Worm (Caenorhabditis elegans): ENCODE measurements around the gene Y39H10B.3.

DNA sequence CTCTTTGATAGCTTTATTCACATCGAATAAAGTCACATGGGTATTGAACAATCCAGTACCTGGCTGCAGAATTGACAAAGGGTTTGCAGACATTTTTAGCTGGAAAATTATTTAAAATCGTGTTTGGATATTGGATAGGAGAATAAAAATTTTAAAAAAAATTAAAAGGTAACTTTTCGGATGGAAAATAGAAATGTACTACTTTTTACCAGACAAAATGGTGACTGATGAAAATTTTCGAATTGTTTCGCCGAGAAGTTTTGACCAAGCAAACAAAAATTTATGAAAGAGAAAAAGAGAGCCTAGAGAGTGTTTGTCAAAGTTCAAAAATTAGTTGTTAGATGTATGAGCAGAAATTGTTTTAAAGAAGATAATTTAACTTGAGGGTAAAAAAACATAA lies 22.7 kb upstream of the Y39H10B.3 start, which contains the start of gene F59B1.10:
- TF ChIP-seq ztf-11 (tag; optimal IDR thresholded peaks at IDR 0.05): no peak
- TF ChIP-seq spr-1 (tag; optimal IDR thresholded peaks at IDR 0.05): no peak
- TF ChIP-seq fos-1 (tag; optimal IDR thresholded peaks at IDR 0.05): no peak
- no peak for TF ChIP-seq vab-7 (GFP tag; IDR thresholded peaks at IDR 0.05)
- TF ChIP-seq ces-1 (GFP tag; optimal IDR thresholded peaks at IDR 0.05): no peak
- TF ChIP-seq arid-1 (GFP tag; conservative IDR thresholded peaks at IDR 0.05): no peak
- TF ChIP-seq aly-2 (tag; optimal IDR thresholded peaks at IDR 0.05): no peak
- TF ChIP-seq php-3 (GFP tag; IDR thresholded peaks at IDR 0.05): no peak
